Fruit fly (Drosophila melanogaster) whole organism, adult: ENCODE measurements around the gene CG18585.

Experiments
- CG11617 ChIP-seq: fragments of 200-800 bp; sonication (Bioruptor generic); optimal IDR thresholded peaks from 2 replicates; lab custom pipeline; 2017; ENCODE audit warnings: mild to moderate bottlenecking, missing biosample characterization, missing genetic modification reagents, missing genetic modification characterization
- CG12768 ChIP-seq: fragments of 200-800 bp; sonication (Bioruptor generic); optimal IDR thresholded peaks from 2 replicates; lab custom pipeline; 2017; ENCODE audit warnings: missing biosample characterization, missing genetic modification characterization, mild to moderate bottlenecking, moderate library complexity, missing genetic modification reagents
- CG14711 ChIP-seq: fragments of 200-800 bp; sonication (Bioruptor generic); optimal IDR thresholded peaks from 2 replicates; lab custom pipeline; 2018; ENCODE audit warnings: missing biosample characterization, mild to moderate bottlenecking, missing genetic modification characterization, moderate library complexity
- CG1620 ChIP-seq: fragments of 200-800 bp; sonication (Bioruptor generic); optimal IDR thresholded peaks from 2 replicates; lab custom pipeline; 2016; ENCODE audit warnings: missing biosample characterization, missing genetic modification characterization
- CG33017 ChIP-seq: fragments of 200-800 bp; sonication (Bioruptor generic); optimal IDR thresholded peaks from 2 replicates; lab custom pipeline; 2018; ENCODE audit warnings: missing biosample characterization, mild to moderate bottlenecking, missing genetic modification characterization, moderate library complexity
- CG5204 ChIP-seq: fragments of 200-800 bp; sonication (Bioruptor generic); optimal IDR thresholded peaks from 2 replicates; lab custom pipeline; 2016; ENCODE audit warnings: missing biosample characterization, missing genetic modification characterization
- CG7045 ChIP-seq: fragments of 200-800 bp; sonication (Bioruptor generic); optimal IDR thresholded peaks from 2 replicates; lab custom pipeline; 2017; ENCODE audit warnings: missing biosample characterization, mild to moderate bottlenecking, missing genetic modification characterization
- CG7101 ChIP-seq: fragments of 200-800 bp; sonication (Bioruptor generic); optimal IDR thresholded peaks from 2 replicates; lab custom pipeline; 2018; ENCODE audit warnings: missing biosample characterization, mild to moderate bottlenecking, missing genetic modification characterization, moderate library complexity
- Clk ChIP-seq: fragments of 200-800 bp; sonication (Bioruptor generic); optimal IDR thresholded peaks from 2 replicates; lab custom pipeline; 2017; ENCODE audit warnings: missing biosample characterization, missing genetic modification characterization
- Crg-1 ChIP-seq: fragments of 200-800 bp; sonication (Bioruptor generic); optimal IDR thresholded peaks from 2 replicates; lab custom pipeline; 2016; ENCODE audit warnings: missing biosample characterization, missing genetic modification characterization
- Hr96 ChIP-seq: fragments of 200-800 bp; sonication (Bioruptor generic); optimal IDR thresholded peaks from 2 replicates; lab custom pipeline; 2016; ENCODE audit warnings: missing biosample characterization, missing genetic modification characterization
- Mnt ChIP-seq: fragments of 200-800 bp; sonication (Bioruptor generic); optimal IDR thresholded peaks from 2 replicates; lab custom pipeline; 2016; ENCODE audit warnings: missing biosample characterization, mild to moderate bottlenecking, missing genetic modification characterization
- bab1 ChIP-seq: fragments of 200-800 bp; sonication (Bioruptor generic); optimal IDR thresholded peaks from 3 replicates; lab custom pipeline; 2019; ENCODE audit warnings: missing biosample characterization, mild to moderate bottlenecking, missing genetic modification characterization, moderate library complexity
- cic ChIP-seq: fragments of 200-800 bp; sonication (Bioruptor generic); optimal IDR thresholded peaks from 2 replicates; lab custom pipeline; 2017; ENCODE audit warnings: missing biosample characterization, mild to moderate bottlenecking, missing genetic modification characterization, moderate library complexity
- cnc ChIP-seq, 2 experiments: fragments of >200 bp; optimal IDR thresholded peaks; 2 replicates each; lab custom pipeline; 2017
- kay ChIP-seq: fragments of 200-800 bp; sonication (Bioruptor generic); peaks from one replicate; lab custom pipeline; 2016; ENCODE audit warnings: missing biosample characterization, missing genetic modification characterization, borderline replicate concordance
- ovo ChIP-seq: fragments of 200-800 bp; sonication (Bioruptor generic); optimal IDR thresholded peaks from 2 replicates; lab custom pipeline; 2016; ENCODE audit warnings: missing biosample characterization, missing genetic modification characterization
- pad ChIP-seq: fragments of 200-800 bp; sonication (Bioruptor generic); optimal IDR thresholded peaks from 3 replicates; lab custom pipeline; 2017; ENCODE audit warnings: missing biosample characterization, missing genetic modification characterization, mild to moderate bottlenecking, moderate library complexity, missing genetic modification reagents
- tj ChIP-seq: fragments of 200-800 bp; sonication (Bioruptor generic); optimal IDR thresholded peaks from 3 replicates; lab custom pipeline; 2017; ENCODE audit warnings: missing biosample characterization, mild to moderate bottlenecking, missing genetic modification characterization, moderate library complexity
- toe ChIP-seq: fragments of 200-800 bp; sonication (Bioruptor generic); optimal IDR thresholded peaks from 2 replicates; lab custom pipeline; 2016; ENCODE audit warnings: missing biosample characterization, missing genetic modification characterization

Gene CG18585

DNA sequence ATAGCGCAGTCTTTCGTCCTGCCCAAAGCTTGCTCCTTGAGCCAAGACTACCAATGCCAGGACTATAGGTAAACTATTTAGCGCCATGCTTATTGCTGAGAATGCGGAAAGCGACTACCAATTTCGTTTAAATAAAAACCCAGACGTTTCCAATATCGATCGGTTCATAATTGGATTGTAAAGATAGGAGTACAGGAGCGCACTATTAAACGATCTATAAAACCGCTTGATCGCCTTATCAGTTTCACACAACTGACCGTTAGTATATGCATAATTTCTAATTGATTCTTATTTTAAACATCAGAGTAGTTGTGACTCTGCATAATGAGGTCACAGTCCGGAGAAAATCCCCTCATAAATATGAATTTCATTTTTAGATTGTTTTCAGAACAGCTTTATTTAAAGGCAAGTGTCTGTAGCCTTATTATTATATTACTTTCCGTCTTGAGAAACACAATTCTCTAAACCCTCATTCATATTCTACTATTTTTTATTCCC, 1.8 kb upstream of the CG18585 start, which contains the start of the genes CG7025 and CG43235:
TSS of gene CG7025 (minus strand) at position 101 of the 498 bp plus-strand sequence.
TSS of gene CG43235 (plus strand) at position 448 of the 498 bp plus-strand sequence.
- TF ChIP-seq kay (peak; percentile 22), CG33017 (tag; lab: Kevin White, UChicago) (no peak)

DNA sequence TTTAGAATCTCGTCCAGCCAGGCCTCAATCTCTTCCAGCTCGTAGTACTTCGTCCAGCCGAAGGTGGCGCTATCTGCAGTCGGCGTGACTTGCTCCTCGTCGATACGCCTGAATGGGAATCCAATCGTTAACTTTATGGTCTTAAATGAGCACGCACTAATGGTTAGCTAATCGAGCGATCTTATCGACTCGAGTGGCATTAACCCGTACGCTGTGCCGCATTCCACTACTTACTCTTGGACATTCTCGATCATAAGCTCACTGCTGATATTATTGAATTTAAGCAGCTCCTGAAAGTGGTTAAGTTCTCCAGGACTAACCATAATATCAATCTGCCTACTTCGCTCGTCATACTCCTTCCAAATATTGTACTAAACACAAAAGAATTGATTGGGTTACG, 412 bp downstream of the CG18585 start:
- TF ChIP-seq CG12768 (no peak), CG33017 (tag; lab: Kevin White, UChicago) (no peak), cnc (optimal IDR thresholded peaks at IDR 0.05; lab: Kevin White, UChicago) (no peak), Crg-1 (GFP tag; lab: Kevin White, UChicago) (no peak), kay (no peak), CG7101 (tag; lab: Kevin White, UChicago) (no peak), ovo (no peak), CG11617 (GFP tag; lab: Kevin White, UChicago) (no peak)

DNA sequence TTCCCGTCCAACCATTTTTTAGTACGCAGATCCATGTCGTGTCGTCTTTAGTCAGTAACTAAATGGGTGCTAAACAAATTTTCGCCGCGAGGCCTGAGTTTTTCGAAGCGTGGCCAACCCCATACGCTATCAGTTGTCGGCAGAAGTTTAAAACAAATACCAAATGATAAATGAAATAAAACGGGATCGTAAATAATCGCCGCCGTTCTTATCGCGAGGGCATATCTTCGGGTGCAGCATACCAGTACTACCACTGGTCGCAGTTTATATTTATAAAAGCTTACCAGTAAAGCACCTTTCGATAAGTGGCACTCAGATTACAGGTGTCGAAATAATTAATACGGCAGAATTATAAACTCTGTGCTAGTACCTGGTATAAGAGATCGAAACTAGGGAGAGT, 5.6 kb downstream of the CG18585 start:
- TF ChIP-seq CG11617 (GFP tag; lab: Kevin White, UChicago) (no peak), tj (GFP tag; lab: Kevin White, UChicago) (no peak), Hr96 (GFP tag; lab: Kevin White, UChicago) (no peak), Crg-1 (GFP tag; lab: Kevin White, UChicago) (no peak), cnc (optimal IDR thresholded peaks at IDR 0.05; lab: Kevin White, UChicago) (no peak), cic (GFP tag; lab: Kevin White, UChicago) (peak; percentile 76), kay (peak; percentile 92), CG5204 (no peak), CG1620 (GFP tag; lab: Kevin White, UChicago) (no peak), CG14711 (no peak), toe (GFP tag; lab: Kevin White, UChicago) (no peak), ovo (no peak), Mnt (GFP tag; lab: Kevin White, UChicago) (peak; percentile 34), CG33017 (tag; lab: Kevin White, UChicago) (peak; percentile 41), bab1 (GFP tag; lab: Kevin White, UChicago) (no peak), Clk (no peak), CG12768 (peak; percentile 61), CG7045 (no peak), CG7101 (tag; lab: Kevin White, UChicago) (no peak), pad (GFP tag; lab: Kevin White, UChicago) (no peak)

DNA sequence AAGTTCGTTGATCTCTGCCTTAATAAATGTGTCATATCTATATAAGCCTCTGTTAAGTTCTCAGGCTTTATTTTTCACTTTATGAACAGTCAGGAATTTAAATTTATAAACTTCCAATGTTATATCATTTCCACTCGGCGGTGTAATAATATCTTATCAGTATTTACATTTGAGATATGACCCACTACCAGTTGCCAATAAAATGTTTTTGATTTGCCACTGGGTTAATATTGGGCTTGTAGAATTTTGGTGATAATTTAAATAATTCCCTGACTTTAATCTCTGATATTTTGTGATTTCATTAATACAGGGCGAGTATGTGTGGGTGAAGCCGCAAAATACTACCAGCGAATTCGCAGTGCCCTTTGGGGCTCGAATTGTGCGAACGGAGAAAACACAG, 10.6 kb downstream of the CG18585 start:
- TF ChIP-seq CG11617 (GFP tag; lab: Kevin White, UChicago) (no peak), CG7101 (tag; lab: Kevin White, UChicago) (no peak), bab1 (GFP tag; lab: Kevin White, UChicago) (no peak), tj (GFP tag; lab: Kevin White, UChicago) (no peak), kay (peak; percentile 12), CG5204 (no peak)

DNA sequence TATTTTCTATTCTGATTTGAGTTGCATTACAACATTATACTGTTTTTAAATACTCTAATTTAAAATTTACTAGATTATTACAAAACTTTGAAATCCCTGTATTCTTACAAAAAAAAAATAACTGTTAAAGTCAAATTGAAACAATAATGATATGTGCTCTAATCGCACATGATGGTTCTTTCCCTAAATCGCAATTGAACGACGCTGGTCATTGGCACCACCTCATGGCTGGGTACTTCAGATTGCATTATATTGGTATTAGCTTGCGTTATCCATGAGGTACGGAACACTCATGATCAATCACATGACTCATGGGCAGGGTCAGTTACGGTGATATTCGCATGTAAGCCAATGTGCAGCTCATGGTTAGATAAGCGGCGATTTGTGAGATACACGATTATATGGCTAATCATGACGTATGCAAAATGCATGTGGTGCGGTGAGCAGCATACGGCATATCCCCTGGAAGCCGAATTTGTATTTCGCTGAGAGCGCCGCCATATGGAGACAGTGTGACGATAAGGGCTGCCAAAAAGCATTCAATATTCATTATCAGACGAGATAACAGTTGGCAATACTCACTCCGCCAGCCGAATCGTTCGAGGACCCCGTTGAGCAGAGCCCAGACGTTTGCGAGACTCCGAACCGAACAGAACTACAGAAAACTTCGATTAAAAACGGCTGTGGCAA, 12.6 kb downstream of the CG18585 start:
- no peak for TF ChIP-seq Clk
- TF ChIP-seq cic (GFP tag; lab: Kevin White, UChicago) = peak; percentile 30
- TF ChIP-seq kay = peak; percentile 87
- TF ChIP-seq cnc (optimal IDR thresholded peaks at IDR 0.05; lab: Kevin White, UChicago) = no peak
- TF ChIP-seq bab1 (GFP tag; lab: Kevin White, UChicago) = no peak
- TF ChIP-seq CG7101 (tag; lab: Kevin White, UChicago) = no peak
- TF ChIP-seq Mnt (GFP tag; lab: Kevin White, UChicago) = peak; percentile 47
- no peak for TF ChIP-seq CG12768
- no peak for TF ChIP-seq CG5204

DNA sequence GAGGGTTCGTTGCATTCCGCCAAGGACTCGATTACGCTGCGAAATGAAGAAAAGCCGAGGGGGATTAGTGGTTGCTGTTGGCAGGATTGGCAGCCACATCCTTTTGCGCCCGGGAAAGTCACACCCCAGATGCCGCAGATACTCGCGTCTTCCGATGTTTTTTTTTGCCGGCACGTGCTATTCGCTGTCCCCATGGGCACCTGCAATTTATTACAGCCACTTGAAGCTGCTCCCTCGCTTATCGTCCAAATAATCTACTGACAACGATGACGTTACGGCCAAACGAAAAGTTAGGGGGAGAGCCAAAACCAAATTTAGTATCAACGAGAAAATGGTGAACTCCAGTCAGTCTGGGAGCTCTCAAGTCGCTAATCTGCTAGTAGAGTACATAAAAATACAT, 13.9 kb downstream of the CG18585 start:
- no peak for TF ChIP-seq pad (GFP tag; lab: Kevin White, UChicago)

DNA sequence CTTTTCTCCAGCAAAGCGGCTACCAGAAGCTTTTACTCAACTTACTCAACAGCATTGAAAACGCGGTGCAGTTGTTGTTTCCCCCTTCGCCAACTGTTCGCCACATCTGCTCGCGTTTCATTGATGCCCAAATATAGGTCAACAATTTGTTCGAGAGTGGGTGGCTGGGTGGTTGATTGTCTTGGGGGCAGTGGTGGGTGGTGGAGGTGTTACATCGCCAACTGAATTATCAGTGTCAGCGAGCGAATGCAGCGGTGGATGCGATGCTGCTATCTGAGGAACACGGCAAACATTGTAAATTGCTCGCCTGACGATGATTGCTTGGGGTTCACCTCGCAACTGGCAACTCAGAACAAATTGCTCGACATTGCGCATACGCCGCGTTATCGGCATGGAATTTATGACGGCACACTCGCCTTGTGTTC, 15.1 kb downstream of the CG18585 start:
- TF ChIP-seq CG1620 (GFP tag; lab: Kevin White, UChicago) (no peak), cic (GFP tag; lab: Kevin White, UChicago) (peak; percentile 49), Crg-1 (GFP tag; lab: Kevin White, UChicago) (no peak), Hr96 (GFP tag; lab: Kevin White, UChicago) (no peak)
